Worm (Caenorhabditis elegans): Measurements from ENCODE around the gene sdc-2.

ce11 chrX:11523704-11524103, 1.2 kb downstream of the sdc-2 start:
- no peak for TF ChIP-seq ceh-34 (tag; optimal IDR thresholded peaks at IDR 0.05)
- no peak for TF ChIP-seq Y22D7AL.16 (tag; optimal IDR thresholded peaks at IDR 0.05)
- TF ChIP-seq ama-1 (optimal IDR thresholded peaks at IDR 0.05): no peak
- no peak for TF ChIP-seq ceh-24 (tag; optimal IDR thresholded peaks at IDR 0.05)
- no peak for TF ChIP-seq unc-86 (tag; optimal IDR thresholded peaks at IDR 0.05)
- TF ChIP-seq ceh-6 (GFP tag; optimal IDR thresholded peaks at IDR 0.05): no peak
- TF ChIP-seq pax-1 (tag; optimal IDR thresholded peaks at IDR 0.05): no peak
- TF ChIP-seq rnt-1 (tag; optimal IDR thresholded peaks at IDR 0.05): no peak
- TF ChIP-seq ttx-3 (tag; optimal IDR thresholded peaks at IDR 0.05): no peak

Data from whole organism, late embryonic.